Fruit fly (Drosophila melanogaster) whole organism, embryonic: ENCODE measurements around the gene CG15773.
A peak's percentile ranks its signal among the peaks of the same experiment; 100 is the strongest.

Experiments used
- Adf1 ChIP-seq: fragments of 200-800 bp; sonication (Bioruptor generic); IDR thresholded peaks from 2 replicates; pipeline ENCODE4 v1.3.6; 2022; ENCODE audit warnings: missing biosample characterization, missing genetic modification characterization
- Asciz ChIP-seq: fragments of 200-800 bp; sonication (Bioruptor generic); optimal IDR thresholded peaks from 2 replicates; lab custom pipeline; 2017; ENCODE audit warnings: missing biosample characterization, mild to moderate bottlenecking, missing genetic modification characterization, missing genetic modification reagents
- Atf6 ChIP-seq: fragments of 200-800 bp; sonication (Bioruptor generic); IDR thresholded peaks from 2 replicates; pipeline ENCODE4 v1.3.6; 2022; ENCODE audit warnings: missing biosample characterization, missing genetic modification characterization
- Bdp1 ChIP-seq: fragments of 200-800 bp; sonication (Bioruptor generic); optimal IDR thresholded peaks from 3 replicates; lab custom pipeline; 2016; ENCODE audit warnings: missing biosample characterization, missing genetic modification characterization
- CG10959 ChIP-seq: fragments of 200-800 bp; sonication (Bioruptor generic); IDR thresholded peaks from 2 replicates; pipeline ENCODE4 v1.3.6; 2022; ENCODE audit warnings: missing biosample characterization, missing genetic modification characterization
- CG11085 ChIP-seq: fragments of 200-800 bp; sonication (Bioruptor generic); IDR thresholded peaks from 2 replicates; pipeline ENCODE4 v1.3.6; 2022; ENCODE audit warnings: missing biosample characterization, missing genetic modification characterization
- CG11504 ChIP-seq: fragments of 200-800 bp; sonication (Bioruptor generic); optimal IDR thresholded peaks from 3 replicates; lab custom pipeline; 2019; ENCODE audit warnings: missing biosample characterization, mild to moderate bottlenecking, missing genetic modification characterization, moderate library complexity
- CG12104 ChIP-seq: fragments of 200-800 bp; sonication (Bioruptor generic); optimal IDR thresholded peaks from 3 replicates; lab custom pipeline; 2016; ENCODE audit warnings: missing biosample characterization, missing genetic modification characterization
- CG14441 ChIP-seq: fragments of 200-800 bp; sonication (Bioruptor generic); IDR thresholded peaks from 2 replicates; pipeline ENCODE4 v1.3.6; 2022; ENCODE audit warnings: missing biosample characterization, missing genetic modification characterization
- CG17186 ChIP-seq: fragments of 200-800 bp; sonication (Bioruptor generic); optimal IDR thresholded peaks from 3 replicates; lab custom pipeline; 2017; ENCODE audit warnings: missing biosample characterization, missing genetic modification reagents, missing genetic modification characterization
- CG17359 ChIP-seq: fragments of 200-800 bp; sonication (Bioruptor generic); optimal IDR thresholded peaks from 3 replicates; lab custom pipeline; 2018; ENCODE audit warnings: missing biosample characterization, mild to moderate bottlenecking, missing genetic modification characterization, moderate library complexity
- CG18599 ChIP-seq: fragments of 200-800 bp; sonication (Bioruptor generic); optimal IDR thresholded peaks from 3 replicates; lab custom pipeline; 2017; ENCODE audit warnings: missing biosample characterization, missing genetic modification characterization, mild to moderate bottlenecking, moderate library complexity, missing genetic modification reagents
- CG2120 ChIP-seq: fragments of 200-800 bp; sonication (Bioruptor generic); optimal IDR thresholded peaks from 3 replicates; lab custom pipeline; 2016; ENCODE audit warnings: missing biosample characterization, missing genetic modification characterization
- CG2678 ChIP-seq: fragments of 200-800 bp; sonication (Bioruptor generic); optimal IDR thresholded peaks from 3 replicates; lab custom pipeline; 2019; ENCODE audit warnings: missing biosample characterization, mild to moderate bottlenecking, missing genetic modification characterization, moderate library complexity
- CG32532 ChIP-seq: fragments of 200-800 bp; sonication (Bioruptor generic); IDR thresholded peaks from 2 replicates; pipeline ENCODE4 v1.3.6; 2022; ENCODE audit warnings: missing biosample characterization, missing genetic modification characterization
- CG5245 ChIP-seq: fragments of 200-800 bp; sonication (Bioruptor generic); optimal IDR thresholded peaks from 3 replicates; lab custom pipeline; 2016; ENCODE audit warnings: missing biosample characterization, missing genetic modification characterization
- CG5953 ChIP-seq: fragments of 200-800 bp; sonication (Bioruptor generic); IDR thresholded peaks from 2 replicates; pipeline ENCODE4 v1.3.6; 2022; ENCODE audit warnings: missing biosample characterization, missing genetic modification characterization
- CG7839 ChIP-seq: fragments of 200-800 bp; sonication (Bioruptor generic); optimal IDR thresholded peaks from 3 replicates; lab custom pipeline; 2018; ENCODE audit warnings: missing biosample characterization, mild to moderate bottlenecking, missing genetic modification characterization, moderate library complexity
- D19B ChIP-seq: fragments of 200-800 bp; sonication (Bioruptor generic); optimal IDR thresholded peaks from 2 replicates; lab custom pipeline; 2017; ENCODE audit warnings: missing biosample characterization, mild to moderate bottlenecking, missing genetic modification characterization
- GATAe ChIP-seq: fragments of 200-800 bp; sonication (Bioruptor generic); conservative IDR thresholded peaks from 2 replicates; pipeline ENCODE4 v1.3.6; 2022; ENCODE audit warnings: missing biosample characterization, missing genetic modification characterization
- H15 ChIP-seq: fragments of 200-800 bp; sonication (Bioruptor generic); IDR thresholded peaks from 3 replicates; pipeline ENCODE4 v1.3.6; 2022; ENCODE audit warnings: missing biosample characterization, missing genetic modification characterization
- H2.0 ChIP-seq: fragments of 200-800 bp; sonication (Bioruptor generic); IDR thresholded peaks from 2 replicates; pipeline ENCODE4 v1.3.6; 2022; ENCODE audit warnings: missing biosample characterization, missing genetic modification characterization
- HLH3B ChIP-seq: fragments of 200-800 bp; sonication (Bioruptor generic); IDR thresholded peaks from 2 replicates; pipeline ENCODE4 v1.3.6; 2022; ENCODE audit warnings: missing biosample characterization, missing genetic modification characterization
- HLH4C ChIP-seq: fragments of 200-800 bp; sonication (Bioruptor generic); IDR thresholded peaks from 3 replicates; pipeline ENCODE4 v1.3.6; 2022; ENCODE audit warnings: missing biosample characterization, missing genetic modification characterization; ENCODE audit not compliant: partially characterized antibody
- Hr39 ChIP-seq: fragments of >200 bp; optimal IDR thresholded peaks from 2 replicates; lab custom pipeline; 2017
- Med ChIP-seq: fragments of 200-800 bp; sonication (Bioruptor generic); peaks from one replicate; lab custom pipeline; 2016; ENCODE audit warnings: missing biosample characterization, missing genetic modification characterization, mild to moderate bottlenecking, inconsistent platforms, moderate library complexity
- Nf-YC ChIP-seq: fragments of 200-800 bp; optimal IDR thresholded peaks from 3 replicates; lab custom pipeline; 2019; ENCODE audit warnings: missing biosample characterization, mild to moderate bottlenecking, missing genetic modification characterization, moderate library complexity
- Oli ChIP-seq: fragments of 200-800 bp; sonication (Bioruptor generic); optimal IDR thresholded peaks from 2 replicates; lab custom pipeline; 2018; ENCODE audit warnings: missing biosample characterization, mild to moderate bottlenecking, missing genetic modification characterization, moderate library complexity
- Ptx1 ChIP-seq: fragments of 200-800 bp; sonication (Bioruptor generic); IDR thresholded peaks from 2 replicates; pipeline ENCODE4 v1.3.6; 2022; ENCODE audit warnings: missing biosample characterization, missing genetic modification characterization
- Rfx ChIP-seq: fragments of 200-800 bp; sonication (Bioruptor generic); IDR thresholded peaks from 2 replicates; pipeline ENCODE4 v1.3.6; 2022; ENCODE audit warnings: missing biosample characterization, missing genetic modification characterization
- Vsx1 ChIP-seq: fragments of 200-800 bp; sonication (Bioruptor generic); optimal IDR thresholded peaks from 2 replicates; lab custom pipeline; 2017; ENCODE audit warnings: missing biosample characterization, mild to moderate bottlenecking, missing genetic modification characterization, missing genetic modification reagents
- br ChIP-seq: fragments of >200 bp; optimal IDR thresholded peaks from 2 replicates; lab custom pipeline; 2017
- crp ChIP-seq, 2 experiments: fragments of 200-800 bp; sonication (Bioruptor generic); optimal IDR thresholded peaks; 2 replicates in 1 of 2; 3 replicates in 1 of 2; lab custom pipeline; 2017; ENCODE audit warnings: missing biosample characterization in 2 of 2, missing genetic modification characterization in 2 of 2, mild to moderate bottlenecking in 1 of 2, moderate library complexity in 1 of 2
- danr ChIP-seq: fragments of 200-800 bp; sonication (Bioruptor generic); IDR thresholded peaks from 2 replicates; pipeline ENCODE4 v1.3.6; 2022; ENCODE audit warnings: missing biosample characterization, missing genetic modification characterization
- dmrt99B ChIP-seq: fragments of 200-800 bp; sonication (Bioruptor generic); optimal IDR thresholded peaks from 2 replicates; lab custom pipeline; 2018; ENCODE audit warnings: missing biosample characterization, mild to moderate bottlenecking, missing genetic modification characterization, moderate library complexity
- gfzf ChIP-seq: fragments of 200-800 bp; sonication (Bioruptor generic); optimal IDR thresholded peaks from 2 replicates; lab custom pipeline; 2016; ENCODE audit warnings: missing biosample characterization, mild to moderate bottlenecking, missing genetic modification characterization, moderate library complexity
- gsb-n ChIP-seq: fragments of 200-800 bp; sonication (Bioruptor generic); optimal IDR thresholded peaks from 3 replicates; lab custom pipeline; 2018; ENCODE audit warnings: missing biosample characterization, mild to moderate bottlenecking, missing genetic modification characterization
- gt ChIP-seq: fragments of 200-800 bp; sonication (Bioruptor generic); IDR thresholded peaks from 2 replicates; pipeline ENCODE4 v1.3.6; 2022; ENCODE audit warnings: missing biosample characterization, missing genetic modification characterization
- lab ChIP-seq: fragments of 200-800 bp; sonication (Bioruptor generic); optimal IDR thresholded peaks from 3 replicates; lab custom pipeline; 2017; ENCODE audit warnings: missing biosample characterization, missing genetic modification characterization, mild to moderate bottlenecking, moderate library complexity, missing genetic modification reagents
- odd ChIP-seq: fragments of 200-800 bp; sonication (Bioruptor generic); optimal IDR thresholded peaks from 2 replicates; lab custom pipeline; 2017; ENCODE audit warnings: missing biosample characterization, mild to moderate bottlenecking, missing genetic modification characterization
- pan ChIP-seq, 4 experiments: fragments of >200 bp in 3 of 4; fragments of 200-800 bp in 1 of 4; sonication (Bioruptor generic) in 1 of 4; optimal IDR thresholded peaks in 3 of 4; IDR thresholded peaks in 1 of 4; 2 replicates each; pipeline versions ENCODE4 v1.3.6 to Lab custom; 2017 to 2022; ENCODE audit warnings: missing biosample characterization in 2 of 4, missing genetic modification characterization in 2 of 4, mixed read lengths in 1 of 4
- prd ChIP-seq, 3 experiments: fragments of >200 bp in 2 of 3; fragments of 200-800 bp in 1 of 3; sonication (Bioruptor generic) in 1 of 3; optimal IDR thresholded peaks in 2 of 3; IDR thresholded peaks in 1 of 3; 2 replicates in 2 of 3; 3 replicates in 1 of 3; pipeline versions ENCODE4 v1.3.6 to Lab custom; 2017 to 2022; ENCODE audit warnings: missing biosample characterization in 1 of 3, missing genetic modification characterization in 1 of 3
- row ChIP-seq: fragments of 200-800 bp; sonication (Bioruptor generic); IDR thresholded peaks from 3 replicates; pipeline ENCODE4 v1.3.6; 2022; ENCODE audit warnings: missing biosample characterization, missing genetic modification characterization
- sisA ChIP-seq: fragments of 200-800 bp; sonication (Bioruptor generic); IDR thresholded peaks from 2 replicates; pipeline ENCODE4 v1.3.6; 2022; ENCODE audit warnings: missing biosample characterization, missing genetic modification characterization
- slbo ChIP-seq: fragments of 200-800 bp; sonication (Bioruptor generic); IDR thresholded peaks from 2 replicates; pipeline ENCODE4 v1.3.6; 2022; ENCODE audit warnings: missing biosample characterization, missing genetic modification characterization
- sna ChIP-seq: fragments of 200-800 bp; sonication (Bioruptor generic); IDR thresholded peaks from 2 replicates; pipeline ENCODE4 v1.3.6; 2022; ENCODE audit warnings: missing biosample characterization, missing genetic modification characterization; ENCODE audit not compliant: partially characterized antibody
- trh ChIP-seq: fragments of 200-800 bp; sonication (Bioruptor generic); optimal IDR thresholded peaks from 2 replicates; lab custom pipeline; 2016; ENCODE audit warnings: missing biosample characterization, missing genetic modification characterization
- vvl ChIP-seq: fragments of 200-800 bp; sonication (Bioruptor generic); IDR thresholded peaks from 2 replicates; pipeline ENCODE4 v1.3.6; 2022; ENCODE audit warnings: missing biosample characterization, missing genetic modification characterization
- yki ChIP-seq: fragments of >200 bp; optimal IDR thresholded peaks from 3 replicates; lab custom pipeline; 2018

CG15773 gene

dm6 chrX:5717741-5718475, 14.6 kb upstream of the CG15773 start, which contains the start of gene CG33080 (continued):
- TF ChIP-seq CG32532 (GFP tag; lab: Robert Waterston, UW) = peak; percentile 51
- TF ChIP-seq Adf1 (GFP tag; lab: Robert Waterston, UW) = 0 out of 2 replicates have a peak, but pooled peaks have one; percentile 8
- TF ChIP-seq CG2120 (GFP tag; lab: Kevin White, UChicago) = peak; percentile 58
- TF ChIP-seq dmrt99B (tag; lab: Kevin White, UChicago) = peak; percentile 34
- TF ChIP-seq CG14441 (GFP tag; lab: Robert Waterston, UW) = 0 out of 2 replicates have a peak, but pooled peaks have one; percentile 14
- TF ChIP-seq CG11504 (tag; lab: Kevin White, UChicago) = peak; percentile 3
- TF ChIP-seq danr (GFP tag; lab: Robert Waterston, UW) = 0 out of 2 replicates have a peak, but pooled peaks have one; percentile 7
- TF ChIP-seq Vsx1 (GFP tag; lab: Kevin White, UChicago) = peak; percentile 75
- no peak for TF ChIP-seq D19B (GFP tag; lab: Kevin White, UChicago)
- no peak for TF ChIP-seq CG5953 (GFP tag; lab: Robert Waterston, UW)
- peak; percentile 27 for TF ChIP-seq CG18599 (GFP tag; lab: Kevin White, UChicago)
- TF ChIP-seq Bdp1 (GFP tag; lab: Kevin White, UChicago) = no peak
- 0 out of 2 replicates have a peak, but pooled peaks have one; percentile 23 for TF ChIP-seq CG11085 (GFP tag; lab: Robert Waterston, UW)
- TF ChIP-seq pan (optimal IDR thresholded peaks at IDR 0.05; lab: Kevin White, UChicago) = no peak
- peak in 1 of 2 experiments; percentile 10 for TF ChIP-seq pan (GFP tag; optimal IDR thresholded peaks at IDR 0.05 in 1 of 2, IDR thresholded peaks at IDR 0.05 in 1 of 2)
- no peak for TF ChIP-seq gfzf
- TF ChIP-seq row (GFP tag; lab: Robert Waterston, UW) = peak; percentile 51; the same call in 2 of the 3 replicates
- peak; percentile 51 for TF ChIP-seq lab
- TF ChIP-seq Med (GFP tag; lab: Kevin White, UChicago) = peak; percentile 71
- TF ChIP-seq sisA = 0 out of 2 replicates have a peak, but pooled peaks have one; percentile 15
- TF ChIP-seq Rfx (GFP tag; lab: Robert Waterston, UW) = peak; percentile 64
- TF ChIP-seq prd (optimal IDR thresholded peaks at IDR 0.05; lab: Kevin White, UChicago) = no peak
- peak; percentile 28; the same call in 1 of the 3 replicates for TF ChIP-seq prd (GFP tag; IDR thresholded peaks at IDR 0.05; lab: Robert Waterston, UW)
- no peak for TF ChIP-seq Asciz
- no peak for TF ChIP-seq CG10959 (GFP tag; lab: Robert Waterston, UW)
- no peak for TF ChIP-seq trh (GFP tag; lab: Kevin White, UChicago)
- no peak for TF ChIP-seq Hr39
- TF ChIP-seq HLH4C (GFP tag; lab: Robert Waterston, UW) = no peak
- peak; percentile 40; the same call in 1 of the 2 replicates for TF ChIP-seq slbo (GFP tag; lab: Robert Waterston, UW)
- no peak for TF ChIP-seq gsb-n (tag; lab: Kevin White, UChicago)
- no peak for TF ChIP-seq CG7839 (tag; lab: Kevin White, UChicago)
- no peak for TF ChIP-seq gt (GFP tag; lab: Robert Waterston, UW)
- 0 out of 2 replicates have a peak, but pooled peaks have one; percentile 13 for TF ChIP-seq Atf6 (GFP tag; lab: Robert Waterston, UW)
- TF ChIP-seq GATAe (GFP tag; lab: Robert Waterston, UW) = 0 out of 2 replicates have a peak, but pooled peaks have one; percentile 19
- TF ChIP-seq CG5245 (GFP tag; lab: Kevin White, UChicago) = no peak
- TF ChIP-seq H2.0 = no peak
- peak; percentile 12 for TF ChIP-seq CG2678
- no peak for TF ChIP-seq CG17186 (GFP tag; lab: Kevin White, UChicago)
- peak; percentile 24 for TF ChIP-seq CG17359 (tag; lab: Kevin White, UChicago)
- TF ChIP-seq CG12104 (GFP tag; lab: Kevin White, UChicago) = no peak
- no peak for TF ChIP-seq yki
- no peak for TF ChIP-seq Nf-YC (tag; lab: Kevin White, UChicago)
- no peak for TF ChIP-seq H15
- no peak for TF ChIP-seq odd (GFP tag; lab: Kevin White, UChicago)
- no peak for TF ChIP-seq br (lab: Kevin White, UChicago)
- peak; percentile 53 for TF ChIP-seq Ptx1 (GFP tag; lab: Robert Waterston, UW)
- TF ChIP-seq Oli (tag; lab: Kevin White, UChicago) = no peak
- no peak for TF ChIP-seq crp (GFP tag; optimal IDR thresholded peaks at IDR 0.05; lab: Kevin White, UChicago)
- no peak for TF ChIP-seq vvl (GFP tag; lab: Robert Waterston, UW)
- TF ChIP-seq HLH3B (GFP tag; lab: Robert Waterston, UW) = no peak
- TF ChIP-seq sna (GFP tag; lab: Robert Waterston, UW) = no peak
